Worm (Caenorhabditis elegans) whole organism, young adult: ENCODE measurements around the gene algn-11.

Source experiments
- B0035.1 ChIP-seq: sonication (generic microtip); optimal IDR thresholded peaks from 2 replicates; lab custom pipeline; 2016; ENCODE audit warnings: missing genetic modification characterization, mild to moderate bottlenecking, missing compliant biosample characterization, missing genotype, missing genetic modification reagents
- egl-18 ChIP-seq: fragments of 200-800 bp; sonication (Bioruptor generic); IDR thresholded peaks from 2 replicates; pipeline ENCODE4 v1.3.6; 2022; ENCODE audit warnings: missing genetic modification reagents, missing genetic modification characterization, missing compliant biosample characterization
- lin-35 ChIP-seq, 3 experiments: fragments of 150-350 bp in 2 of 3; sonication (generic microtip) in 1 of 3; optimal IDR thresholded peaks; 2 replicates each; lab custom pipeline; 2014 to 2018; ENCODE audit warnings: missing biosample characterization in 3 of 3, missing genetic modification characterization in 3 of 3, missing genetic modification reagents in 3 of 3
- pha-4 ChIP-seq: fragments of 150-350 bp; sonication (generic microtip); optimal IDR thresholded peaks from 2 replicates; lab custom pipeline; 2014; ENCODE audit warnings: missing biosample characterization, missing genetic modification reagents, missing genetic modification characterization
- tlf-1 ChIP-seq: fragments of 200-800 bp; sonication (Bioruptor generic); optimal IDR thresholded peaks from 2 replicates; lab custom pipeline; 2018; ENCODE audit warnings: mild to moderate bottlenecking, missing genetic modification characterization, missing compliant biosample characterization

DNA sequence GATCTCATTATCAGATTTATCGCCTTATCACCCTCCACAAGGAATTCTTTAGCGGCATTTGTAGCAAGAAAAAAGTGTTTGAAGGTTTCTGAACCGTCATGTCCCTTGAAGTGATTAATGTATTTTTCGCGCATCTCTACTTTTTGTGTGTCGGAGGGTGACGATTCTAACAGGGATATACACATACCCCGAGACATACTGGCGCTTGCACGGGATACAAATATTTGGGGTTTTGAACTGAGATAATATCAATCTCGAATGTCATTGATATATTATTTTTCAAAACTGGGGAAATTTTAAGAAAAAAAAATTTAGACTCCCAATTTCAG is 15.3 kb upstream of the algn-11 start:
- TF ChIP-seq B0035.1 (tag; lab: Kevin White, UChicago) (no peak), lin-35 (GFP tag; optimal IDR thresholded peaks at IDR 0.05; lab: Kevin White, UChicago) (no peak), tlf-1 (GFP tag; lab: Kevin White, UChicago) (no peak), egl-18 (GFP tag; lab: Robert Waterston, UW) (no peak), pha-4 (tag; lab: Kevin White, UChicago) (no peak)
